Fruit fly (Drosophila melanogaster) whole organism, adult: ENCODE measurements around the gene CG6168.

ENCODE experiments used
- CG11617 ChIP-seq: fragments of 200-800 bp; sonication (Bioruptor generic); optimal IDR thresholded peaks from 2 replicates; lab custom pipeline; 2017; ENCODE audit warnings: mild to moderate bottlenecking, missing biosample characterization, missing genetic modification reagents, missing genetic modification characterization
- CG12768 ChIP-seq: fragments of 200-800 bp; sonication (Bioruptor generic); optimal IDR thresholded peaks from 2 replicates; lab custom pipeline; 2017; ENCODE audit warnings: missing biosample characterization, missing genetic modification characterization, mild to moderate bottlenecking, moderate library complexity, missing genetic modification reagents
- CG14711 ChIP-seq: fragments of 200-800 bp; sonication (Bioruptor generic); optimal IDR thresholded peaks from 2 replicates; lab custom pipeline; 2018; ENCODE audit warnings: missing biosample characterization, mild to moderate bottlenecking, missing genetic modification characterization, moderate library complexity
- CG1620 ChIP-seq: fragments of 200-800 bp; sonication (Bioruptor generic); optimal IDR thresholded peaks from 2 replicates; lab custom pipeline; 2016; ENCODE audit warnings: missing biosample characterization, missing genetic modification characterization
- CG33017 ChIP-seq: fragments of 200-800 bp; sonication (Bioruptor generic); optimal IDR thresholded peaks from 2 replicates; lab custom pipeline; 2018; ENCODE audit warnings: missing biosample characterization, mild to moderate bottlenecking, missing genetic modification characterization, moderate library complexity
- CG5204 ChIP-seq: fragments of 200-800 bp; sonication (Bioruptor generic); optimal IDR thresholded peaks from 2 replicates; lab custom pipeline; 2016; ENCODE audit warnings: missing biosample characterization, missing genetic modification characterization
- CG7045 ChIP-seq: fragments of 200-800 bp; sonication (Bioruptor generic); optimal IDR thresholded peaks from 2 replicates; lab custom pipeline; 2017; ENCODE audit warnings: missing biosample characterization, mild to moderate bottlenecking, missing genetic modification characterization
- CG7101 ChIP-seq: fragments of 200-800 bp; sonication (Bioruptor generic); optimal IDR thresholded peaks from 2 replicates; lab custom pipeline; 2018; ENCODE audit warnings: missing biosample characterization, mild to moderate bottlenecking, missing genetic modification characterization, moderate library complexity
- Clk ChIP-seq: fragments of 200-800 bp; sonication (Bioruptor generic); optimal IDR thresholded peaks from 2 replicates; lab custom pipeline; 2017; ENCODE audit warnings: missing biosample characterization, missing genetic modification characterization
- Crg-1 ChIP-seq: fragments of 200-800 bp; sonication (Bioruptor generic); optimal IDR thresholded peaks from 2 replicates; lab custom pipeline; 2016; ENCODE audit warnings: missing biosample characterization, missing genetic modification characterization
- Hr96 ChIP-seq: fragments of 200-800 bp; sonication (Bioruptor generic); optimal IDR thresholded peaks from 2 replicates; lab custom pipeline; 2016; ENCODE audit warnings: missing biosample characterization, missing genetic modification characterization
- Mnt ChIP-seq: fragments of 200-800 bp; sonication (Bioruptor generic); optimal IDR thresholded peaks from 2 replicates; lab custom pipeline; 2016; ENCODE audit warnings: missing biosample characterization, mild to moderate bottlenecking, missing genetic modification characterization
- bab1 ChIP-seq: fragments of 200-800 bp; sonication (Bioruptor generic); optimal IDR thresholded peaks from 3 replicates; lab custom pipeline; 2019; ENCODE audit warnings: missing biosample characterization, mild to moderate bottlenecking, missing genetic modification characterization, moderate library complexity
- cic ChIP-seq: fragments of 200-800 bp; sonication (Bioruptor generic); optimal IDR thresholded peaks from 2 replicates; lab custom pipeline; 2017; ENCODE audit warnings: missing biosample characterization, mild to moderate bottlenecking, missing genetic modification characterization, moderate library complexity
- cnc ChIP-seq, 2 experiments: fragments of >200 bp; optimal IDR thresholded peaks; 2 replicates each; lab custom pipeline; 2017
- kay ChIP-seq: fragments of 200-800 bp; sonication (Bioruptor generic); peaks from one replicate; lab custom pipeline; 2016; ENCODE audit warnings: missing biosample characterization, missing genetic modification characterization, borderline replicate concordance
- ovo ChIP-seq: fragments of 200-800 bp; sonication (Bioruptor generic); optimal IDR thresholded peaks from 2 replicates; lab custom pipeline; 2016; ENCODE audit warnings: missing biosample characterization, missing genetic modification characterization
- pad ChIP-seq: fragments of 200-800 bp; sonication (Bioruptor generic); optimal IDR thresholded peaks from 3 replicates; lab custom pipeline; 2017; ENCODE audit warnings: missing biosample characterization, missing genetic modification characterization, mild to moderate bottlenecking, moderate library complexity, missing genetic modification reagents
- tj ChIP-seq: fragments of 200-800 bp; sonication (Bioruptor generic); optimal IDR thresholded peaks from 3 replicates; lab custom pipeline; 2017; ENCODE audit warnings: missing biosample characterization, mild to moderate bottlenecking, missing genetic modification characterization, moderate library complexity
- toe ChIP-seq: fragments of 200-800 bp; sonication (Bioruptor generic); optimal IDR thresholded peaks from 2 replicates; lab custom pipeline; 2016; ENCODE audit warnings: missing biosample characterization, missing genetic modification characterization

CG6168 gene

DNA sequence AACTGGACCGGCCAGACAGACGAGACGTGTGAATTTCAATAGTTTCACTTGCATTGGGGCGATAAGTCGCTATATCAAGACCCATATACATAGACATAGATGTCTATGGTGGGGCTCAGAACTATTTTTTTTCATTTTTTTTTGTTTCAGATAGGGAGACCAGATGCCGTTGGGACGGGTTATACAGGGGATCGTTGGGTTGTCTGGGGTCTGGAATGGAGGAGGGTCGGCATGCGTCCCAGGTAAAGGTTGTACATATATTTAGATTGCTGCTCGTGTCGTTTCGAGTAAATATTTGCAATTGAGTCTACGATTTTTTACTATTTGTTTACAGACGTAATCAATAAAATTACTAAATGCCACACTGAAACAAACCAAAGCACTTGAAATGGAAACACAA is 45.5 kb downstream of the CG6168 start:
- TF ChIP-seq CG7101 (tag; lab: Kevin White, UChicago) (peak; percentile 36), kay (GFP tag; lab: Kevin White, UChicago) (no peak), bab1 (GFP tag; lab: Kevin White, UChicago) (no peak), CG7045 (GFP tag; lab: Kevin White, UChicago) (peak; percentile 23), toe (GFP tag; lab: Kevin White, UChicago) (no peak), CG12768 (GFP tag; lab: Kevin White, UChicago) (no peak), CG14711 (no peak), CG5204 (GFP tag; lab: Kevin White, UChicago) (peak; percentile 52), cic (GFP tag; lab: Kevin White, UChicago) (peak; percentile 94), cnc (optimal IDR thresholded peaks at IDR 0.05; lab: Kevin White, UChicago) (no peak), CG1620 (GFP tag; lab: Kevin White, UChicago) (no peak), tj (GFP tag; lab: Kevin White, UChicago) (peak; percentile 7), CG33017 (peak; percentile 36), ovo (peak; percentile 67), CG11617 (GFP tag; lab: Kevin White, UChicago) (peak; percentile 45), Mnt (GFP tag; lab: Kevin White, UChicago) (peak; percentile 21), Hr96 (GFP tag; lab: Kevin White, UChicago) (no peak), pad (no peak), Crg-1 (GFP tag; lab: Kevin White, UChicago) (no peak), Clk (no peak)

DNA sequence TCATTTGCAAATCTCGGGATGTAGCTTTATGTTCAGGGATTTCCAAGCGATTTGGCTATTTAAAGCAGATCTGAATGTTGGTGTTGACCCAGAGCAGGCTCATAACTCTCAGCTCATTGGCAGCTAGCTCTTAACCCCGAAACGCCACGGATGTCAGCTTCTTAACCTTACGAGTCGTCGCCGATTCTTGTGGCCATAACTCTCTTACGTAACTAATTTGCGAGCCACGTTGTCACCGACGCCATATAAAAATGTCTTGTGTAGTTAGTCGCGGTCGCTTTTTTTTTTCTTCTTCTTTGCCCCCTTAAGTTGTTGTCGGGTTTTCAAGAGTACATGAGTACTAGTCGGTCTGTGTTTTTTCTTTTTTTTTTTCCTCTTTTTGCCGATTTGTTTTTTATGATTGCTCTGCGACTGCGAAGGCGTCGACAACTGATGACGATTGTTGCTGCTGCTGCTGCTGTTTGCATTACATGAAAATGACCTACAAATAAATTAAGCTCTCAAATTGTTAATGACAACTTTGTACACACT is 47.3 kb downstream of the CG6168 start:
- TF ChIP-seq CG12768 (GFP tag; lab: Kevin White, UChicago) = no peak
- peak; percentile 21 for TF ChIP-seq pad

DNA sequence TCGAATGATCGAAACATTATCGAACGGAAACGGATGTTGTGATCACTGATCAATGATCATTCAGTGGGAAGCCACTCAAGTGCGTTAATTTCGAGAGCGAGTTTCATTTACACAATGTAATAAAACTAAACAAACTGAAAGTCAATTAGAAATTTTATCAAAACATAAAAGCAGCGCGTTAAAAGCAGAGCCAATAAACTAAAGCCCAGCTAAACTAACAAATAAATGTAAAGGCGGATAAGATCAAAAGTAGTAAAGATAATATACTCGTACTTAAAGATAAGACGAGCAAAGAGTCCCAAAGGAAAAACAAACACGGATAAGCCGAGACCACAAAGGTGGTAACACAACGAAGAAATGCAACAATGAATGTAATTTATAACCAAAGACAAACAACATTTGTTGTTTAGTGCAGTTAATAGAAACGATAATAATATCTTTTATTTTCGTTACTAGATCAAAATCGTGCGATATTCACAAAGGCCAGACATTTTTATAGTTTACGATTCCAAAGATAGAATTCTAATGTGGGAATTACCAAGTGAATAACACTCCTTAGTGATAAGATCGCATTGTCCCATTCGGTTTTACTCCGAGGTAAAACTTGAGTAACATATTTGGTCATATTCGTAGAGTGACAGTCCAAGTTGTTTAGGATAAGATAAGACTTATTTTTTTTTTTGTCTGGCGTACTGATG is 47.9 kb downstream of the CG6168 start:
- TF ChIP-seq CG7045 (GFP tag; lab: Kevin White, UChicago) (peak; percentile 7), cic (GFP tag; lab: Kevin White, UChicago) (peak; percentile 20), kay (GFP tag; lab: Kevin White, UChicago) (peak; percentile 79), cnc (optimal IDR thresholded peaks at IDR 0.05; lab: Kevin White, UChicago) (no peak)

DNA sequence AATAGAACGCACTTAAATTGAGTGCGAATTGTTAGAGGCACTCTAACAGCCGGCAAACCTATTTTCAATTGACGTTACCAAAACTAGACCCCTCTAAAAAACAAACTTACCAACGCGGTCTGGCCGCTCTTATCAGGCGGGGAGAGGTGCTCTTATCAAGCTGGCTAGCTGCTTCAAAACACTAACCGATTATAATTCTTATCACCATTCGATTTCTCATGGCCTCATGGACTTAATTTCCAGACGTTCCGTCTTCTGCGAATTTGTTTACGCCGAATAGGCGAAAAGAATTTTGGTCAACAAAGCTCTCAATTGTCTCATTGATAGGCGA is 48.5 kb downstream of the CG6168 start:
- no peak for TF ChIP-seq cnc (optimal IDR thresholded peaks at IDR 0.05; lab: Kevin White, UChicago)
- no peak for TF ChIP-seq CG7101 (tag; lab: Kevin White, UChicago)
- no peak for TF ChIP-seq Crg-1 (GFP tag; lab: Kevin White, UChicago)
- no peak for TF ChIP-seq Clk
- no peak for TF ChIP-seq tj (GFP tag; lab: Kevin White, UChicago)
- TF ChIP-seq CG5204 (GFP tag; lab: Kevin White, UChicago) = no peak
- no peak for TF ChIP-seq CG11617 (GFP tag; lab: Kevin White, UChicago)
- no peak for TF ChIP-seq cic (GFP tag; lab: Kevin White, UChicago)
- no peak for TF ChIP-seq bab1 (GFP tag; lab: Kevin White, UChicago)
- TF ChIP-seq CG12768 (GFP tag; lab: Kevin White, UChicago) = no peak
- TF ChIP-seq CG14711 = no peak
- TF ChIP-seq toe (GFP tag; lab: Kevin White, UChicago) = no peak
- no peak for TF ChIP-seq Mnt (GFP tag; lab: Kevin White, UChicago)
- no peak for TF ChIP-seq kay (GFP tag; lab: Kevin White, UChicago)
- TF ChIP-seq CG7045 (GFP tag; lab: Kevin White, UChicago) = no peak
- no peak for TF ChIP-seq pad
- no peak for TF ChIP-seq CG33017
- no peak for TF ChIP-seq Hr96 (GFP tag; lab: Kevin White, UChicago)
- TF ChIP-seq CG1620 (GFP tag; lab: Kevin White, UChicago) = no peak
- TF ChIP-seq ovo = no peak

DNA sequence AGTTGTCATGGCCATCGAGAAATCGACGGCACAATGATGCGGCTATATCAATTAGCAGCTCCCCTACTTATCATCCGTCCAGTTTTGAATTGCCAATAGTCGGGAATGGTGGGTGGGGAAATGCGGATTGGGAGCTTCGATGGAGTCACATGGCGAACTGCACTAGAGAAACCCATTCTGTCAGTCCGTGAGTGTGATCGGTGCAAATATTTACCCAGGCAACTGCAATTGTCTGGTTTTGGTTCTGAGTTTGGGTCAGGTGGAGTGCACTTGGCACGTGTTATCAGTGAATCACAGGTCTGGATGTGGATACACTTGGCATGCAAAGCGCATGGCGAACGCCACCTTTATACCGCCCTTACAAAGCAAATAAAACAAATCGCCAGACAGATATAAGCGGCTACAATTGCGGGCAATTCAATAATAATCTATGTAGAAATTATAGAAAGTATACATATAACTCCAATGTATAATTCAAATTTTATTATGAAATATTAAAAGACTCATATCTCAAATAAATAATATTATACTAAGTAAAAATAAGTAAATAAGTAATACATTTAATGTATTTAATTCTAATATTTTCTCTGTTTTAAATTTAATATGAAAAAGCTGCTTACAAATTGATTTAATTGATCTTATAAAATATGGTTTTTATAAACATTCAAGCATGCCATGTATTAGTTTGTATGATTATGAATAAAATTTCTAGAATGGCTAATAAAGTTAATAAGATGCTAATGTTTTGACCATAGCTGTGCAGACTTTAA is 49.1 kb downstream of the CG6168 start:
- TF ChIP-seq CG7101 (tag; lab: Kevin White, UChicago) (peak; percentile 82), CG5204 (GFP tag; lab: Kevin White, UChicago) (no peak), pad (peak; percentile 25), ovo (no peak), CG7045 (GFP tag; lab: Kevin White, UChicago) (peak; percentile 3), CG12768 (GFP tag; lab: Kevin White, UChicago) (peak; percentile 83), cic (GFP tag; lab: Kevin White, UChicago) (peak; percentile 57), CG1620 (GFP tag; lab: Kevin White, UChicago) (peak; percentile 21), kay (GFP tag; lab: Kevin White, UChicago) (peak; percentile 79), Mnt (GFP tag; lab: Kevin White, UChicago) (peak; percentile 74), tj (GFP tag; lab: Kevin White, UChicago) (no peak), CG11617 (GFP tag; lab: Kevin White, UChicago) (peak; percentile 65), toe (GFP tag; lab: Kevin White, UChicago) (no peak), Crg-1 (GFP tag; lab: Kevin White, UChicago) (no peak), Hr96 (GFP tag; lab: Kevin White, UChicago) (no peak), bab1 (GFP tag; lab: Kevin White, UChicago) (peak; percentile 39), Clk (no peak), cnc (optimal IDR thresholded peaks at IDR 0.05; lab: Kevin White, UChicago) (no peak), CG33017 (peak; percentile 87), CG14711 (peak; percentile 76)
